Fruit fly (Drosophila melanogaster): ENCODE data around the gene Rcd4.

The Rcd4 gene

dm6 chr2L:8376717-8377116 is 5.9 kb upstream of the Rcd4 start, which contains the start of the genes CG13390 and CG17294 (continued):
- TF ChIP-seq CG6808 (GFP tag; optimal IDR thresholded peaks at IDR 0.05) (peak; percentile 99), fd85E (GFP tag; optimal IDR thresholded peaks at IDR 0.05) (peak; percentile 97), CG8119 (GFP tag; IDR thresholded peaks at IDR 0.05) (peak; percentile 100), CG32006 (GFP tag; optimal IDR thresholded peaks at IDR 0.05) (peak; percentile 99), vri (GFP tag; optimal IDR thresholded peaks at IDR 0.05) (peak; percentile 97), Hr39 (GFP tag; optimal IDR thresholded peaks at IDR 0.05) (peak; percentile 97), Met (GFP tag; optimal IDR thresholded peaks at IDR 0.05) (peak; percentile 99), CG16779 (tag; optimal IDR thresholded peaks at IDR 0.05) (peak; percentile 98), Ets96B (tag; optimal IDR thresholded peaks at IDR 0.05) (peak; percentile 99), acj6 (GFP tag; optimal IDR thresholded peaks at IDR 0.05) (peak; percentile 100), topi (GFP tag; optimal IDR thresholded peaks at IDR 0.05) (peak; percentile 99), CG6276 (GFP tag; optimal IDR thresholded peaks at IDR 0.05) (peak; percentile 99), Ets21C (GFP tag; optimal IDR thresholded peaks at IDR 0.05) (peak; percentile 96), Smox (GFP tag; optimal IDR thresholded peaks at IDR 0.05) (peak; percentile 99), fd59A (GFP tag; optimal IDR thresholded peaks at IDR 0.05) (peak; percentile 98), salr (GFP tag; optimal IDR thresholded peaks at IDR 0.05) (peak; percentile 97 to 99), CG3032 (tag; optimal IDR thresholded peaks at IDR 0.05) (peak; percentile 100), Sox14 (GFP tag; optimal IDR thresholded peaks at IDR 0.05) (peak; percentile 98), Hr4 (GFP tag; optimal IDR thresholded peaks at IDR 0.05) (peak; percentile 99), svp (GFP tag) (peak; percentile 100), pdm3 (GFP tag; optimal IDR thresholded peaks at IDR 0.05) (peak; percentile 99), fkh (GFP tag; optimal IDR thresholded peaks at IDR 0.05) (peak; percentile 95), CG11762 (GFP tag; optimal IDR thresholded peaks at IDR 0.05; ENCODE audit: insufficient read depth) (peak; percentile 99), CG34406 (GFP tag; optimal IDR thresholded peaks at IDR 0.05) (peak; percentile 99), Sox102F (GFP tag; optimal IDR thresholded peaks at IDR 0.05) (peak; percentile 99), dac (GFP tag; optimal IDR thresholded peaks at IDR 0.05) (peak; percentile 97), Hr38 (GFP tag; optimal IDR thresholded peaks at IDR 0.05) (peak; percentile 45), net (GFP tag; optimal IDR thresholded peaks at IDR 0.05) (peak; percentile 99), CG8319 (GFP tag; optimal IDR thresholded peaks at IDR 0.05) (peak; percentile 99), CG31627 (GFP tag; optimal IDR thresholded peaks at IDR 0.05) (peak; percentile 98), CG10669 (GFP tag; optimal IDR thresholded peaks at IDR 0.05) (peak; percentile 100), Sox15 (GFP tag; optimal IDR thresholded peaks at IDR 0.05) (peak; percentile 98), Blimp-1 (GFP tag; optimal IDR thresholded peaks at IDR 0.05) (peak; percentile 98), cyc (GFP tag; optimal IDR thresholded peaks at IDR 0.05) (peak; percentile 99), Eip78C (GFP tag) (peak; percentile 100), CG6792 (GFP tag; optimal IDR thresholded peaks at IDR 0.05) (peak; percentile 99), eg (GFP tag; IDR thresholded peaks at IDR 0.05) (peak; percentile 100), ss (GFP tag; optimal IDR thresholded peaks at IDR 0.05) (peak; percentile 99 to 100), CG11294 (GFP tag; IDR thresholded peaks at IDR 0.05) (peak; percentile 99), CG4318 (GFP tag; optimal IDR thresholded peaks at IDR 0.05) (peak; percentile 98), CG15336 (GFP tag; IDR thresholded peaks at IDR 0.05) (peak; percentile 100), CG3919 (GFP tag; optimal IDR thresholded peaks at IDR 0.05) (peak; percentile 100)

- peak; percentile 29 for TF ChIP-seq CG34406 (GFP tag; optimal IDR thresholded peaks at IDR 0.05)
- TF ChIP-seq CG3919 (GFP tag; optimal IDR thresholded peaks at IDR 0.05), result peak; percentile 48
- TF ChIP-seq Met (GFP tag; optimal IDR thresholded peaks at IDR 0.05), result peak; percentile 52
- TF ChIP-seq CG6276 (GFP tag; optimal IDR thresholded peaks at IDR 0.05), result no peak
- TF ChIP-seq topi (GFP tag; optimal IDR thresholded peaks at IDR 0.05), result peak; percentile 44
- peak; percentile 45 for TF ChIP-seq Sox14 (GFP tag; optimal IDR thresholded peaks at IDR 0.05)
- peak; percentile 79 for TF ChIP-seq Eip78C (GFP tag)
- peak; percentile 66 for TF ChIP-seq fkh (GFP tag; optimal IDR thresholded peaks at IDR 0.05)
- no peak for TF ChIP-seq CG8319 (GFP tag; optimal IDR thresholded peaks at IDR 0.05)
- peak; percentile 32 for TF ChIP-seq net (GFP tag; optimal IDR thresholded peaks at IDR 0.05)
- TF ChIP-seq CG16779 (tag; optimal IDR thresholded peaks at IDR 0.05), result no peak
- peak; percentile 14 for TF ChIP-seq CG32006 (GFP tag; optimal IDR thresholded peaks at IDR 0.05)
- TF ChIP-seq vri (GFP tag; optimal IDR thresholded peaks at IDR 0.05), result peak; percentile 71
- TF ChIP-seq ss (GFP tag; optimal IDR thresholded peaks at IDR 0.05), result peak in 1 of 2 experiments; percentile 11
- TF ChIP-seq cyc (GFP tag; optimal IDR thresholded peaks at IDR 0.05), result peak; percentile 29
- no peak for TF ChIP-seq CG7368 (GFP tag; optimal IDR thresholded peaks at IDR 0.05)
- peak; percentile 5 for TF ChIP-seq CG6854 (GFP tag; optimal IDR thresholded peaks at IDR 0.05)
- TF ChIP-seq CG6163 (GFP tag; IDR thresholded peaks at IDR 0.05), result peak; percentile 37; the same call in 1 of the 3 replicates
- TF ChIP-seq CG6792 (GFP tag; optimal IDR thresholded peaks at IDR 0.05), result peak; percentile 16
- TF ChIP-seq acj6 (GFP tag; optimal IDR thresholded peaks at IDR 0.05), result peak; percentile 37
- peak; percentile 38 for TF ChIP-seq lz (GFP tag; optimal IDR thresholded peaks at IDR 0.05)
- 0 out of 3 replicates have a peak, but pooled peaks have one; percentile 48 for TF ChIP-seq eg (GFP tag; IDR thresholded peaks at IDR 0.05)
- TF ChIP-seq CG8119 (GFP tag; IDR thresholded peaks at IDR 0.05), result peak; percentile 45; the same call in 1 of the 3 replicates
- peak; percentile 9 for TF ChIP-seq Eip93F (GFP tag; optimal IDR thresholded peaks at IDR 0.05)
- peak; percentile 32 for TF ChIP-seq Hr39 (GFP tag; optimal IDR thresholded peaks at IDR 0.05)
- peak; percentile 12 for TF ChIP-seq Sox15 (GFP tag; optimal IDR thresholded peaks at IDR 0.05)
- peak; percentile 15 for TF ChIP-seq CG6808 (GFP tag; optimal IDR thresholded peaks at IDR 0.05)
Measured at dm6 chr2L:8381508-8382036, 1.1 kb upstream of the Rcd4 start, which contains the start of gene AlaRS. Gene AlaRS, minus strand, starts transcription at chr2L:8381764.
